Fruit fly (Drosophila melanogaster) S2 (cell line): ENCODE results near the gene CG42266.

ENCODE experiments used
- CG8478 ChIP-seq: fragments of >200 bp; optimal IDR thresholded peaks from 2 replicates; lab custom pipeline; 2018
- CTCF ChIP-seq, 2 experiments: fragments of >200 bp; optimal IDR thresholded peaks; 2 replicates each; lab custom pipeline; 2018

dm6 chr2L:16350742-16351568, 10.8 kb upstream of the CG42266 start:
- no peak for TF ChIP-seq CG8478 (lab: Kevin White, UChicago)
- peak in 1 of 2 experiments; percentile 0 for TF ChIP-seq CTCF (optimal IDR thresholded peaks at IDR 0.05; lab: Kevin White, UChicago)
